Fruit fly (Drosophila melanogaster): Measurements from ENCODE around the gene tw.
A peak's percentile ranks its signal among the peaks of the same experiment; 100 is the strongest.

Gene tw

dm6 chrX:767928-768327, 16.6 kb upstream of the tw start:
- TF ChIP-seq Gug (GFP tag; IDR thresholded peaks at IDR 0.05), result no peak
- TF ChIP-seq OdsH (GFP tag; optimal IDR thresholded peaks at IDR 0.05), result peak; percentile 36
- TF ChIP-seq CG11762 (GFP tag; optimal IDR thresholded peaks at IDR 0.05; ENCODE audit: insufficient read depth), result no peak
- no peak for TF ChIP-seq Lpt (GFP tag; optimal IDR thresholded peaks at IDR 0.05)
- TF ChIP-seq Hr4 (GFP tag; optimal IDR thresholded peaks at IDR 0.05), result no peak
- TF ChIP-seq achi (GFP tag; optimal IDR thresholded peaks at IDR 0.05), result peak; percentile 38
- peak; percentile 87 for TF ChIP-seq fkh (GFP tag; optimal IDR thresholded peaks at IDR 0.05)
- TF ChIP-seq CG8632 (GFP tag; optimal IDR thresholded peaks at IDR 0.05), result peak; percentile 64
- peak; percentile 7 for TF ChIP-seq CG9139 (GFP tag; optimal IDR thresholded peaks at IDR 0.05)
- TF ChIP-seq CG6163 (GFP tag; IDR thresholded peaks at IDR 0.05), result peak; percentile 75
- no peak for TF ChIP-seq CG15336 (GFP tag; IDR thresholded peaks at IDR 0.05)
- TF ChIP-seq Eip93F (GFP tag; optimal IDR thresholded peaks at IDR 0.05), result no peak
- TF ChIP-seq dsx (GFP tag; optimal IDR thresholded peaks at IDR 0.05; ENCODE audit: poor library complexity, severe bottlenecking), result peak; percentile 14
- peak; percentile 27 to 70 for TF ChIP-seq ss (GFP tag; optimal IDR thresholded peaks at IDR 0.05)
- peak; percentile 44 for TF ChIP-seq Smox (GFP tag; optimal IDR thresholded peaks at IDR 0.05)
- peak; percentile 16 for TF ChIP-seq spab (GFP tag; optimal IDR thresholded peaks at IDR 0.05)
- TF ChIP-seq Met (GFP tag; optimal IDR thresholded peaks at IDR 0.05), result peak; percentile 47
- no peak for TF ChIP-seq Ets21C (GFP tag; optimal IDR thresholded peaks at IDR 0.05)
- TF ChIP-seq CG8119 (GFP tag; IDR thresholded peaks at IDR 0.05), result no peak
- peak; percentile 69 for TF ChIP-seq esn (GFP tag; optimal IDR thresholded peaks at IDR 0.05)
- no peak for TF ChIP-seq fd85E (GFP tag; optimal IDR thresholded peaks at IDR 0.05)
- TF ChIP-seq svp (GFP tag), result no peak
- no peak for TF ChIP-seq CG11902 (GFP tag; optimal IDR thresholded peaks at IDR 0.05)
- peak in 1 of 2 experiments; percentile 52 for TF ChIP-seq salr (GFP tag; optimal IDR thresholded peaks at IDR 0.05)
- TF ChIP-seq Eip75B (GFP tag; optimal IDR thresholded peaks at IDR 0.05), result peak; percentile 31
- TF ChIP-seq cyc (GFP tag; optimal IDR thresholded peaks at IDR 0.05), result peak; percentile 19
- TF ChIP-seq topi (GFP tag; optimal IDR thresholded peaks at IDR 0.05), result peak; percentile 60
- TF ChIP-seq Eip78C (GFP tag), result peak; percentile 89
- peak; percentile 53 for TF ChIP-seq CG34406 (GFP tag; optimal IDR thresholded peaks at IDR 0.05)
- TF ChIP-seq CG6792 (GFP tag; optimal IDR thresholded peaks at IDR 0.05), result peak; percentile 63
- peak; percentile 25 for TF ChIP-seq CG3032 (tag; optimal IDR thresholded peaks at IDR 0.05)
- peak; percentile 65 for TF ChIP-seq Sox102F (GFP tag; optimal IDR thresholded peaks at IDR 0.05)
- TF ChIP-seq CG10669 (GFP tag; optimal IDR thresholded peaks at IDR 0.05), result peak; percentile 33
- peak; percentile 19 for TF ChIP-seq CG31627 (GFP tag; optimal IDR thresholded peaks at IDR 0.05)
- TF ChIP-seq CG32006 (GFP tag; optimal IDR thresholded peaks at IDR 0.05), result no peak
- TF ChIP-seq CG6854 (GFP tag; optimal IDR thresholded peaks at IDR 0.05), result peak; percentile 77
- peak; percentile 48 for TF ChIP-seq CG10631 (GFP tag; optimal IDR thresholded peaks at IDR 0.05)
- peak; percentile 27 for TF ChIP-seq lz (GFP tag; optimal IDR thresholded peaks at IDR 0.05)
- TF ChIP-seq dac (GFP tag; optimal IDR thresholded peaks at IDR 0.05), result no peak
- TF ChIP-seq CG1621 (tag; optimal IDR thresholded peaks at IDR 0.05), result peak; percentile 47
- no peak for TF ChIP-seq CG16779 (tag; optimal IDR thresholded peaks at IDR 0.05)
- peak; percentile 34 for TF ChIP-seq Ets96B (tag; optimal IDR thresholded peaks at IDR 0.05)
- TF ChIP-seq Sox15 (GFP tag; optimal IDR thresholded peaks at IDR 0.05), result no peak
- no peak for TF ChIP-seq Hr39 (GFP tag; optimal IDR thresholded peaks at IDR 0.05)
- TF ChIP-seq Sox14 (GFP tag; optimal IDR thresholded peaks at IDR 0.05), result peak; percentile 26
- TF ChIP-seq CG6276 (GFP tag; optimal IDR thresholded peaks at IDR 0.05), result no peak
- TF ChIP-seq CG6808 (GFP tag; optimal IDR thresholded peaks at IDR 0.05), result peak; percentile 60
- peak; percentile 23 for TF ChIP-seq CG8319 (GFP tag; optimal IDR thresholded peaks at IDR 0.05)
- TF ChIP-seq CG4318 (GFP tag; optimal IDR thresholded peaks at IDR 0.05), result no peak
- TF ChIP-seq CG11294 (GFP tag; IDR thresholded peaks at IDR 0.05), result no peak
- peak; percentile 44 for TF ChIP-seq Blimp-1 (GFP tag; optimal IDR thresholded peaks at IDR 0.05)
- TF ChIP-seq pdm3 (GFP tag; optimal IDR thresholded peaks at IDR 0.05), result peak; percentile 28
